Fruit fly (Drosophila melanogaster): ENCODE results near the gene Gos28.

Gos28 gene

DNA sequence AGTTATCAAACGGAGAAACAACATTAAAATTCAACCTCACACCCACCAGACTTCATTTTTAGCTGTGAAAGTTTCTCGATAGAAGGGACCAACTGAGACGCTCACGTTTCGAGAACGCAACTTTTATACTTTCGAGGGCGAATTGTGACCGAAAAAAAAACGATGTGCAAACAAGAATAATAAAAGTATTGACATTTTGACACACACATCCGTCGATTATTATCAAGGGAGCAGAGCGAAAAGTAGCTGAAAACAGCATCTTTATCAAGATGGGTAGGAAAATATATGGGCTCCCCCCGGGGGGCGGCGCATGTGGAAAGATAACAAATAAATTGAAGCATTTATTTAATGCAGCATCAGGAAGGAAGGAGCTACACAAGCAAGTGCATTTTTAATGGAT is 30.1 kb downstream of the Gos28 start, which contains the start of gene CG14300:
TSS of gene CG14300 (minus strand) at position 101 of the 400 bp plus-strand sequence.
- TF ChIP-seq Myc (optimal IDR thresholded peaks at IDR 0.05) (no peak), psq (optimal IDR thresholded peaks at IDR 0.05) (no peak), ttk (optimal IDR thresholded peaks at IDR 0.05) (no peak), Sin3A (optimal IDR thresholded peaks at IDR 0.05) (no peak), h (optimal IDR thresholded peaks at IDR 0.05) (no peak), insv (optimal IDR thresholded peaks at IDR 0.05) (no peak)

DNA sequence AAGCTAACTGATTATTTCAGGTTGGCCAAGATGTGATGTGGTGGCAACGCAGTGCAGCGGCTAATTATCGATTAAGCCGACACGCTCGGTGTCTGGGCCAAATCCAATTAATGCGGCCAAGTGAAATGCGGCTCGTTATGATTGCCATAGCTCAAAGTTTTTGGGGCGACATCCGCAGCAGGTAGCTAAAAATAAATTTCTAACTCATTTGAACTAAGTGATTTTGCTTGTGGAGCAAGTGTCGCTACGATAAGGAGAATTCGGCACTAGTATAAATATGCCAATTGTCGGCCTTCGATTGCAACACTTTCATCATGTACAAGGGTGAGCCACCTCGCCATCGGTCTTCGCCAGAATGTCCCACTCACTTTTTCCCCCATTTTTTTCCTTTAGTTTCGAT is 31.4 kb downstream of the Gos28 start, which contains the start of gene CG34282:
TSS of gene CG34282 (plus strand) at position 301 of the 400 bp plus-strand sequence.
- TF ChIP-seq insv (optimal IDR thresholded peaks at IDR 0.05) (no peak), Myc (optimal IDR thresholded peaks at IDR 0.05) (no peak), psq (optimal IDR thresholded peaks at IDR 0.05) (no peak), h (optimal IDR thresholded peaks at IDR 0.05) (no peak), Sin3A (optimal IDR thresholded peaks at IDR 0.05) (no peak), ttk (optimal IDR thresholded peaks at IDR 0.05) (no peak)

DNA sequence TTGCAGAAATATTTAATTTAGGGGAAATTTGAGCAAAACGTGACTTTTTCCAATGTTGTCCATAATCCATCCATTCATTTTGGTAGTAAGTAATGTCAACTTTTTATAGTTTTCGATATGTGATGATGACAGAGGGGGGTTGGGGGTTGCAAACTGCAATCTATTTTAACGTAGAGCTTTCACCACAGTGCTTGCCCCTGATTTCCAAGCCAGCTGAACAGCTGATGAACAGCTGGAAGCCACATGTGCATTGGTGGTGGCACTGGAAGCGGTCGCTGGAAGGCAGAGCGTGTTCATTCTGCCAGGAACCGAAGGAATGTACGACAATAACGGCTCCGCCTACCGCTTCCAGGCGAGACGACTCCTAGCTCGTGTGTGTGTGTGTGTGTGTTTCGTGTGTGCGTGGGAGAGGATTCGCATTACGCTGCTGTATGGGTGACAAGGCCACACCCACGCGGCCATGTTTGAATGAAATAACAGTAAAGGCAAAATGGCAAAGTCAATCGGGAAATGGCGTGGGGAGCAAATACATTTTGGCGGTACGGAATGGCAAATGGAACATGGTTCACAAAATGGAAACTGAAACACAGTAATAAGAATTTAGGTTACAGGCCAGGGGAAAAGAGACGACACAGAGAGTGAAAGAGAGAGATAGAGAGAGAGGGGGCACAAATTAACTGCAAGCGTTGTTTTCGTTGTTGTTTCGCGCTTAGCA is 35.5 kb downstream of the Gos28 start:
- no peak for TF ChIP-seq psq (optimal IDR thresholded peaks at IDR 0.05)
- TF ChIP-seq insv (optimal IDR thresholded peaks at IDR 0.05), result no peak
- no peak for TF ChIP-seq h (optimal IDR thresholded peaks at IDR 0.05)
- TF ChIP-seq Sin3A (optimal IDR thresholded peaks at IDR 0.05), result no peak
- no peak for TF ChIP-seq ttk (optimal IDR thresholded peaks at IDR 0.05)
- no peak for TF ChIP-seq Myc (optimal IDR thresholded peaks at IDR 0.05)

DNA sequence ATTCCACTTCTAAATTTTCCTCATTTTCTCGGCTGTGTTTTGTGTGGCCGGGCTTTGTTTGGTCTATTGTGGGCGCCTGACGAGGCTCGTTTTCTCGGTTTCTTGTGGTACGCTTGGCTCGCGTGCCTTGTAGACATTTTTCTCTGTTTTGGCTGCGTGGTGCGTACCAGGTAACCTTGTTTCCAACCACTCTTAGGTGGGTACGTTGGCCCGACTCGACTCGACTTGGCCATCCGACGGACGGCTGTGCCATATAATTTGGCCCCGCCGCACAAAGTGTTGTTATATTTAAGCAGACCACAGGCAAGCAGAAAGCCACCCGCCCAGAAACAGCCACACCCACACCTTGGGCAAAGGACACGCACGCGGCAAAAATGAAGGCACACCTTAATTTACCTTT is 40.0 kb downstream of the Gos28 start:
- TF ChIP-seq Sin3A (optimal IDR thresholded peaks at IDR 0.05), result no peak
- TF ChIP-seq ttk (optimal IDR thresholded peaks at IDR 0.05), result no peak
- no peak for TF ChIP-seq h (optimal IDR thresholded peaks at IDR 0.05)
- TF ChIP-seq psq (optimal IDR thresholded peaks at IDR 0.05), result no peak
- no peak for TF ChIP-seq Myc (optimal IDR thresholded peaks at IDR 0.05)
- no peak for TF ChIP-seq insv (optimal IDR thresholded peaks at IDR 0.05)

DNA sequence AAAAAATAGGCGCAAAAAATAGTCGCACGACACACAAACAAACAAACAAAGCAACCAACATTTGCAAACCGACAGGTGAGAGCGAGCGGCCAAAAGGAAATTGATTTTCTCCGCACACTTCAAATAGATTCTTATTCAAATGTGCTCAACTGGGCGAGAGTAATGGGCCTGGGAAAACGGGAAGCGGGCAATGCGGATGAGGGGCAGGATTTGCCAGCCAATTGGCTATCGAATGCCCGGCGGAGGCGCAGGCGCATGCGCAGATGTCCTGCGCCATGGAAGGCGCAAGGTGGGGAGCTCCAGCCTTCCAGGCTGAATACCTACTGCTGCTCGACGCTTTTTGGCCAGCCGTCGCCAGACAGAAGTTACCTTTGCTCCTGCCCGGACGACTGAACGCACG is 41.6 kb downstream of the Gos28 start, which contains the start of the genes ChAT and VAChT:
TSS of gene ChAT (plus strand) at position 352 of the 400 bp plus-strand sequence.
TSS of gene VAChT (plus strand) at position 352 of the 400 bp plus-strand sequence.
- TF ChIP-seq Myc (optimal IDR thresholded peaks at IDR 0.05) (no peak), insv (optimal IDR thresholded peaks at IDR 0.05) (no peak), Sin3A (optimal IDR thresholded peaks at IDR 0.05) (no peak), h (optimal IDR thresholded peaks at IDR 0.05) (no peak), psq (optimal IDR thresholded peaks at IDR 0.05) (no peak), ttk (optimal IDR thresholded peaks at IDR 0.05) (no peak)

DNA sequence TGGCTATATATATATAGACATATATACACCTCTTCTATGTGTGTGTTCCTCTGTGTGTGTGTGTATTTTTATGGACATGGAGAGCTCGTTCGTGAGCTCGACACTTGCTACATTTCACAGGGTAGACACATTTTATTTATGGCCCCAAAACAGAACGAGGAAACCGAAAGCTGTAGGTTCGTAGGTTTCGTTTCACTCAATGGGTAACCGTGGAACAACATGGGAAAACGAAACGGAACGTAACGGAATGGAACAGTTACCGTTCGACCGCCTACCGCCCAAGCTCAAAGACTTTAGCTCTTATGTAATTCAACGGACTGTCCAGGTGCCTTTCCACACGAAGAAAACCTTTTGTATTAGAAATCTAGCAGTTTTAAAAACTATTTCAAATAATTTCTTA is 42.8 kb downstream of the Gos28 start:
- TF ChIP-seq insv (optimal IDR thresholded peaks at IDR 0.05) (no peak), Sin3A (optimal IDR thresholded peaks at IDR 0.05) (no peak), Myc (optimal IDR thresholded peaks at IDR 0.05) (no peak), h (optimal IDR thresholded peaks at IDR 0.05) (no peak), psq (optimal IDR thresholded peaks at IDR 0.05) (no peak), ttk (optimal IDR thresholded peaks at IDR 0.05) (no peak)

DNA sequence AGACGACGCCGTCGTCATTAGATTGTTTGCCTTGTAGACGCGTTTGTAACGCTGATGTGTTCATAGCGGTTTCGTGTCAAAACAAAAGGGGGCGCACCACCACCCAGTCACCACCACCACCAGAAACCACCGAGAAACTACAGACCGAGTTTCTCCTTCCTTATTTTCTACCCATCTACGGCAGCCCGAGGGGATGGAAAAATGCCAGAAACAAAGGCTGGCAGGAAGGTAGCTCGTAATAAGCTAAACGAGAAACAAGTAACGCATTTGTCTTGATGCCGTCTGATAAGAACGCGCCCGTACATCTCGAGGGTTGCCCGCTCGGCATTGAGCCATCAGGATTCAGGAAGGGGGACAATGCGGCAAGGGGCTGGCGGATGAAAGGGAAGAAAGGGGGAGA is 44.0 kb downstream of the Gos28 start:
- TF ChIP-seq insv (optimal IDR thresholded peaks at IDR 0.05), result no peak
- no peak for TF ChIP-seq Sin3A (optimal IDR thresholded peaks at IDR 0.05)
- TF ChIP-seq ttk (optimal IDR thresholded peaks at IDR 0.05), result no peak
- no peak for TF ChIP-seq h (optimal IDR thresholded peaks at IDR 0.05)
- no peak for TF ChIP-seq Myc (optimal IDR thresholded peaks at IDR 0.05)
- TF ChIP-seq psq (optimal IDR thresholded peaks at IDR 0.05), result no peak

Data from Kc167 (cell line).